Worm (Caenorhabditis elegans): ENCODE data around the gene pcrg-1.

Gene pcrg-1

ce11 chrII:7196040-7196439, 4.3 kb upstream of the pcrg-1 start, which contains the start of gene maoc-1 (continued):
- peak; percentile 5 for TF ChIP-seq blmp-1 (tag; optimal IDR thresholded peaks at IDR 0.05)

ce11 chrII:7197434-7197833, 2.9 kb upstream of the pcrg-1 start:
- TF ChIP-seq sox-4 (tag; optimal IDR thresholded peaks at IDR 0.05) (no peak), nhr-19 (GFP tag; conservative IDR thresholded peaks at IDR 0.05) (0 out of 2 replicates have a peak, but pooled peaks have one; percentile 6)

ce11 chrII:7199308-7199707, 1.0 kb upstream of the pcrg-1 start, which contains the start of gene E04F6.6:
TSS of gene E04F6.6 (minus strand) at chrII:7199565.
- no peak for TF ChIP-seq nhr-237 (tag; optimal IDR thresholded peaks at IDR 0.05)
- TF ChIP-seq blmp-1 (tag; optimal IDR thresholded peaks at IDR 0.05), result peak; percentile 34
- TF ChIP-seq ces-1 (GFP tag; optimal IDR thresholded peaks at IDR 0.05), result no peak
- no peak for TF ChIP-seq ets-5 (GFP tag; IDR thresholded peaks at IDR 0.05)
- TF ChIP-seq tbx-2 (tag; optimal IDR thresholded peaks at IDR 0.05), result no peak
- TF ChIP-seq mdl-1 (tag; optimal IDR thresholded peaks at IDR 0.05), result no peak
- no peak for TF ChIP-seq ama-1 (optimal IDR thresholded peaks at IDR 0.05)
- no peak for TF ChIP-seq pax-3 (tag; optimal IDR thresholded peaks at IDR 0.05)
- TF ChIP-seq nhr-19 (GFP tag; conservative IDR thresholded peaks at IDR 0.05), result no peak
- TF ChIP-seq swsn-7 (tag; optimal IDR thresholded peaks at IDR 0.05), result no peak
- no peak for TF ChIP-seq nhr-77 (tag; optimal IDR thresholded peaks at IDR 0.05)
- TF ChIP-seq vab-15 (tag; optimal IDR thresholded peaks at IDR 0.05), result no peak
- TF ChIP-seq nhr-20 (tag; optimal IDR thresholded peaks at IDR 0.05), result peak; percentile 14
- no peak for TF ChIP-seq lin-39 (tag; optimal IDR thresholded peaks at IDR 0.05)
- TF ChIP-seq efl-1 (optimal IDR thresholded peaks at IDR 0.05), result no peak
- TF ChIP-seq efl-1 (GFP tag; optimal IDR thresholded peaks at IDR 0.05 in 1 of 2), result no peak
- TF ChIP-seq elt-3 (tag; optimal IDR thresholded peaks at IDR 0.05), result peak in 2 of 6 experiments; percentile 12 to 67
- TF ChIP-seq egl-27 (tag; optimal IDR thresholded peaks at IDR 0.05), result no peak
- TF ChIP-seq lin-14 (GFP tag; optimal IDR thresholded peaks at IDR 0.05), result no peak
- no peak for TF ChIP-seq alr-1 (tag; optimal IDR thresholded peaks at IDR 0.05; ENCODE audit: borderline replicate concordance)

- no peak for TF ChIP-seq nhr-12 (tag; optimal IDR thresholded peaks at IDR 0.05)
These were observed 2.8 kb downstream of the pcrg-1 start, which contains the start of gene srd-56 for ce11 chrII:7203110-7203509. TSS of gene srd-56 (minus strand) at chrII:7203210.

ce11 chrII:7204951-7205350, 4.6 kb downstream of the pcrg-1 start, which contains the start of gene srd-58:
TSS of gene srd-58 (minus strand) at chrII:7205051.
- no peak for TF ChIP-seq nhr-71 (tag; optimal IDR thresholded peaks at IDR 0.05)
- TF ChIP-seq lsy-2 (tag; optimal IDR thresholded peaks at IDR 0.05), result no peak
- no peak for TF ChIP-seq nhr-20 (tag; optimal IDR thresholded peaks at IDR 0.05)
- TF ChIP-seq dpl-1 (GFP tag; optimal IDR thresholded peaks at IDR 0.05), result no peak
- TF ChIP-seq hlh-17 (GFP tag; optimal IDR thresholded peaks at IDR 0.05; ENCODE audit: borderline replicate concordance), result no peak
- no peak for TF ChIP-seq hlh-4 (tag; optimal IDR thresholded peaks at IDR 0.05)
- no peak for TF ChIP-seq vab-15 (tag; optimal IDR thresholded peaks at IDR 0.05)
- TF ChIP-seq lin-15B (tag; optimal IDR thresholded peaks at IDR 0.05), result no peak
- no peak for TF ChIP-seq ztf-4 (tag; optimal IDR thresholded peaks at IDR 0.05)
- TF ChIP-seq sox-4 (tag; optimal IDR thresholded peaks at IDR 0.05), result no peak
- TF ChIP-seq nhr-90 (tag; optimal IDR thresholded peaks at IDR 0.05; ENCODE audit: poor library complexity), result no peak

- no peak for TF ChIP-seq elt-3 (tag; optimal IDR thresholded peaks at IDR 0.05)
- no peak for TF ChIP-seq pag-3 (tag; optimal IDR thresholded peaks at IDR 0.05; ENCODE audit: borderline replicate concordance, insufficient read depth)
- TF ChIP-seq fos-1 (tag; optimal IDR thresholded peaks at IDR 0.05), result no peak
- TF ChIP-seq ceh-63 (GFP tag; optimal IDR thresholded peaks at IDR 0.05), result no peak
- TF ChIP-seq sox-4 (tag; optimal IDR thresholded peaks at IDR 0.05), result no peak
- TF ChIP-seq aly-2 (tag; optimal IDR thresholded peaks at IDR 0.05), result no peak
- TF ChIP-seq pqm-1 (tag; optimal IDR thresholded peaks at IDR 0.05), result no peak
- no peak for TF ChIP-seq isw-1 (GFP tag; IDR thresholded peaks at IDR 0.05)
- TF ChIP-seq ceh-90 (tag; optimal IDR thresholded peaks at IDR 0.05), result no peak
- no peak for TF ChIP-seq sup-37 (GFP tag; optimal IDR thresholded peaks at IDR 0.05)
These were observed 5.0 kb downstream of the pcrg-1 start, which contains the start of gene srd-59 for ce11 chrII:7205388-7205787. TSS of gene srd-59 (plus strand) at chrII:7205688.

All from whole organism, L1 larva.